Fruit fly (Drosophila melanogaster) whole organism, embryonic: Measurements from ENCODE around the gene Mics1.

Experiments
- CG10543 ChIP-seq: fragments of 200-800 bp; sonication (Bioruptor generic); optimal IDR thresholded peaks from 3 replicates; lab custom pipeline; 2017; ENCODE audit warnings: missing biosample characterization, mild to moderate bottlenecking, missing genetic modification characterization, moderate library complexity
- h ChIP-seq: fragments of >200 bp; optimal IDR thresholded peaks from 2 replicates; lab custom pipeline; 2017
- tap ChIP-seq: fragments of 200-800 bp; optimal IDR thresholded peaks from 3 replicates; lab custom pipeline; 2019; ENCODE audit warnings: missing biosample characterization, mild to moderate bottlenecking, missing genetic modification characterization, moderate library complexity

- no peak for TF ChIP-seq tap (tag; lab: Kevin White, UChicago)
- TF ChIP-seq CG10543, result no peak
- no peak for TF ChIP-seq h (lab: Kevin White, UChicago)
Measured at dm6 chr3R:7530184-7530821, 28.1 kb upstream of the Mics1 start, which contains the start of the genes Rtnl2 and alphaTub84D.
